Worm (Caenorhabditis elegans): ENCODE measurements around the gene nos-3.

nos-3 gene

DNA sequence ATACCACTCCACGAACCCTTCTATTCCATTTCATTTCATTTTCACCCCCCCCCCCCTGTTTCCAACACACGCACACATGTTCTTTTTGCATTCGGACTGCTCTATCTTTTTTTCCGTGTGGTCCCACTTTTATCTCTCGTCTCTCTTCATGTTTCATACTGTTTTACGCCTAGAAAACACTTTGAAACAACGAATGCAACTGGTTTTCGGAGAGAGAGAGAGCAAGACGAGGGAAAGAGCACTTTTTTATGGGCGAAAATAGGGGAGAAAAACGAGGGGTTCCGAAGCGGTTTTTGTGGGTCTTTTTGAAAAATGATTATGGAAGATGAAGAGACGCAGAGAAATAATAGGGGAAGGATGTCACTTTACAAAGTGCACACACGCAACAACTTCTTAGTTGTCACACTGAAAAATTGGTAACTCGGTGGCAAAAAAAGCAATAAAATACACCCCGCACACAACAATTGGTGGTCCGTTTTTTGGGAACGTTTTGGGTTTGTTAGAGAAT lies 18.9 kb upstream of the nos-3 start:
- TF ChIP-seq mep-1 (tag; optimal IDR thresholded peaks at IDR 0.05) (no peak), hmg-1.1 (GFP tag; IDR thresholded peaks at IDR 0.05) (0 out of 2 replicates have a peak, but pooled peaks have one; percentile 38), D1046.2 (GFP tag; IDR thresholded peaks at IDR 0.05) (no peak), mdt-29 (GFP tag; IDR thresholded peaks at IDR 0.05) (no peak), egl-43 (GFP tag; IDR thresholded peaks at IDR 0.05) (0 out of 2 replicates have a peak, but pooled peaks have one; percentile 10), R02D3.7 (tag; optimal IDR thresholded peaks at IDR 0.05) (no peak), hlh-11 (tag; optimal IDR thresholded peaks at IDR 0.05) (peak; percentile 12), daf-8 (GFP tag; IDR thresholded peaks at IDR 0.05) (no peak), mxl-2 (GFP tag; conservative IDR thresholded peaks at IDR 0.05) (no peak), fos-1 (tag; optimal IDR thresholded peaks at IDR 0.05) (no peak), aly-2 (tag; optimal IDR thresholded peaks at IDR 0.05) (no peak), madf-9 (GFP tag; conservative IDR thresholded peaks at IDR 0.05) (no peak), tra-1 (GFP tag; IDR thresholded peaks at IDR 0.05) (0 out of 2 replicates have a peak, but pooled peaks have one; percentile 42), unc-62 (GFP tag; optimal IDR thresholded peaks at IDR 0.05 in 1 of 2) (peak in 1 of 2 experiments; percentile 32), unc-62 (tag; optimal IDR thresholded peaks at IDR 0.05) (no peak), lsy-2 (tag; optimal IDR thresholded peaks at IDR 0.05) (peak in 1 of 2 experiments; percentile 6), ceh-82 (tag; optimal IDR thresholded peaks at IDR 0.05) (no peak), rbr-2 (tag; optimal IDR thresholded peaks at IDR 0.05) (no peak), nhr-11 (tag; optimal IDR thresholded peaks at IDR 0.05) (peak; percentile 8)

ce11 chrII:9728506-9728905 lies 17.6 kb upstream of the nos-3 start:
- TF ChIP-seq tag-97 (GFP tag; IDR thresholded peaks at IDR 0.05), result no peak
- peak in 1 of 2 experiments; percentile 1 for TF ChIP-seq lsy-2 (tag; optimal IDR thresholded peaks at IDR 0.05)
- no peak for TF ChIP-seq T20F7.1 (GFP tag; optimal IDR thresholded peaks at IDR 0.05)
- TF ChIP-seq ZK546.5 (tag; optimal IDR thresholded peaks at IDR 0.05), result no peak
- no peak for TF ChIP-seq gei-8 (GFP tag; optimal IDR thresholded peaks at IDR 0.05)
- no peak for TF ChIP-seq hlh-30 (tag; optimal IDR thresholded peaks at IDR 0.05; ENCODE audit: insufficient read depth)
- no peak for TF ChIP-seq F10B5.3 (tag; optimal IDR thresholded peaks at IDR 0.05)
- 0 out of 2 replicates have a peak, but pooled peaks have one; percentile 20 for TF ChIP-seq ctbp-1 (GFP tag; IDR thresholded peaks at IDR 0.05)
- no peak for TF ChIP-seq nhr-102 (tag; optimal IDR thresholded peaks at IDR 0.05)
- no peak for TF ChIP-seq pha-4 (GFP tag; IDR thresholded peaks at IDR 0.05)
- TF ChIP-seq pha-4 (tag; optimal IDR thresholded peaks at IDR 0.05), result no peak
- TF ChIP-seq saeg-2 (GFP tag; IDR thresholded peaks at IDR 0.05), result no peak
- TF ChIP-seq nhr-28 (tag; optimal IDR thresholded peaks at IDR 0.05), result no peak
- no peak for TF ChIP-seq attf-4 (tag; optimal IDR thresholded peaks at IDR 0.05)
- TF ChIP-seq arid-1 (GFP tag; conservative IDR thresholded peaks at IDR 0.05), result no peak
- peak; percentile 83 for TF ChIP-seq fkh-10 (GFP tag; optimal IDR thresholded peaks at IDR 0.05)
- TF ChIP-seq ces-1 (GFP tag; optimal IDR thresholded peaks at IDR 0.05), result peak; percentile 64
- TF ChIP-seq ceh-28 (tag; optimal IDR thresholded peaks at IDR 0.05), result no peak
- no peak for TF ChIP-seq mdt-29 (GFP tag; IDR thresholded peaks at IDR 0.05)
- no peak for TF ChIP-seq ceh-32 (tag; optimal IDR thresholded peaks at IDR 0.05; ENCODE audit: poor library complexity)
- TF ChIP-seq daf-19 (GFP tag; conservative IDR thresholded peaks at IDR 0.05), result no peak
- no peak for TF ChIP-seq nhr-76 (tag; optimal IDR thresholded peaks at IDR 0.05)

ce11 chrII:9729196-9729595 lies 16.9 kb upstream of the nos-3 start:
- TF ChIP-seq hlh-11 (tag; optimal IDR thresholded peaks at IDR 0.05), result peak; percentile 12
- TF ChIP-seq mdl-1 (tag; optimal IDR thresholded peaks at IDR 0.05), result peak in 1 of 2 experiments; percentile 45
- TF ChIP-seq nhr-28 (tag; optimal IDR thresholded peaks at IDR 0.05), result peak; percentile 24
- TF ChIP-seq daf-12 (tag; optimal IDR thresholded peaks at IDR 0.05), result no peak
- TF ChIP-seq tra-1 (GFP tag; IDR thresholded peaks at IDR 0.05), result 0 out of 2 replicates have a peak, but pooled peaks have one; percentile 65
- TF ChIP-seq aha-1 (tag), result peak; percentile 49
- TF ChIP-seq unc-39 (tag; optimal IDR thresholded peaks at IDR 0.05), result no peak
- TF ChIP-seq dmd-9 (GFP tag; IDR thresholded peaks at IDR 0.05), result no peak
- peak; percentile 55 for TF ChIP-seq mxl-3 (GFP tag; optimal IDR thresholded peaks at IDR 0.05)
- TF ChIP-seq ZK546.5 (tag; optimal IDR thresholded peaks at IDR 0.05), result no peak
